Fruit fly (Drosophila melanogaster) whole organism, embryonic: ENCODE measurements around the gene CG10959.

Experiments used
- BEAF-32 ChIP-seq: fragments of 200-800 bp; sonication (Bioruptor generic); optimal IDR thresholded peaks from 3 replicates; lab custom pipeline; 2017; ENCODE audit warnings: missing biosample characterization, missing genetic modification characterization, mild to moderate bottlenecking, moderate library complexity, missing genetic modification reagents
- CG10321 ChIP-seq: fragments of 200-800 bp; sonication (Bioruptor generic); IDR thresholded peaks from 2 replicates; pipeline ENCODE4 v1.3.6; 2022; ENCODE audit warnings: missing biosample characterization, missing genetic modification characterization
- CG10431 ChIP-seq: fragments of 200-800 bp; sonication (Bioruptor generic); optimal IDR thresholded peaks from 3 replicates; lab custom pipeline; 2018; ENCODE audit warnings: missing biosample characterization, mild to moderate bottlenecking, missing genetic modification characterization
- CG10565 ChIP-seq: fragments of 200-800 bp; sonication (Bioruptor generic); optimal IDR thresholded peaks from 3 replicates; lab custom pipeline; 2016; ENCODE audit warnings: missing biosample characterization, mild to moderate bottlenecking, missing genetic modification characterization
- CG10654 ChIP-seq: fragments of 200-800 bp; sonication (Bioruptor generic); optimal IDR thresholded peaks from 2 replicates; lab custom pipeline; 2016; ENCODE audit warnings: missing biosample characterization, missing genetic modification characterization
- CG11504 ChIP-seq: fragments of 200-800 bp; sonication (Bioruptor generic); optimal IDR thresholded peaks from 3 replicates; lab custom pipeline; 2019; ENCODE audit warnings: missing biosample characterization, mild to moderate bottlenecking, missing genetic modification characterization, moderate library complexity
- CG17802 ChIP-seq: fragments of 200-800 bp; sonication (Bioruptor generic); optimal IDR thresholded peaks from 2 replicates; lab custom pipeline; 2018; ENCODE audit warnings: missing biosample characterization, mild to moderate bottlenecking, missing genetic modification characterization, moderate library complexity
- CG17829 ChIP-seq: fragments of 200-800 bp; optimal IDR thresholded peaks from 2 replicates; lab custom pipeline; 2019; ENCODE audit warnings: missing biosample characterization, mild to moderate bottlenecking, missing genetic modification characterization, moderate library complexity
- CG18599 ChIP-seq: fragments of 200-800 bp; sonication (Bioruptor generic); optimal IDR thresholded peaks from 3 replicates; lab custom pipeline; 2017; ENCODE audit warnings: missing biosample characterization, missing genetic modification characterization, mild to moderate bottlenecking, moderate library complexity, missing genetic modification reagents
- CG2120 ChIP-seq: fragments of 200-800 bp; sonication (Bioruptor generic); optimal IDR thresholded peaks from 3 replicates; lab custom pipeline; 2016; ENCODE audit warnings: missing biosample characterization, missing genetic modification characterization
- CG30020 ChIP-seq: fragments of 200-800 bp; optimal IDR thresholded peaks from 2 replicates; lab custom pipeline; 2019; ENCODE audit warnings: missing biosample characterization, mild to moderate bottlenecking, missing genetic modification characterization, moderate library complexity
- CG31388 ChIP-seq: fragments of 200-800 bp; sonication (Bioruptor generic); optimal IDR thresholded peaks from 2 replicates; lab custom pipeline; 2016; ENCODE audit warnings: missing biosample characterization, missing genetic modification characterization
- CG32532 ChIP-seq: fragments of 200-800 bp; sonication (Bioruptor generic); IDR thresholded peaks from 2 replicates; pipeline ENCODE4 v1.3.6; 2022; ENCODE audit warnings: missing biosample characterization, missing genetic modification characterization
- CG34422 ChIP-seq: fragments of 200-800 bp; sonication (Bioruptor generic); IDR thresholded peaks from 3 replicates; pipeline ENCODE4 v1.3.6; 2022; ENCODE audit warnings: missing biosample characterization, missing genetic modification characterization
- CG43689 ChIP-seq: fragments of 200-800 bp; sonication (Bioruptor generic); IDR thresholded peaks from 2 replicates; pipeline ENCODE4 v1.3.6; 2022; ENCODE audit warnings: missing biosample characterization, missing genetic modification characterization
- CG6272 ChIP-seq: fragments of 200-800 bp; sonication (Bioruptor generic); IDR thresholded peaks from 2 replicates; pipeline ENCODE4 v1.3.6; 2022; ENCODE audit warnings: missing biosample characterization, missing genetic modification characterization
- CG6765 ChIP-seq: fragments of 200-800 bp; sonication (Bioruptor generic); optimal IDR thresholded peaks from 3 replicates; lab custom pipeline; 2017; ENCODE audit warnings: missing biosample characterization, mild to moderate bottlenecking, missing genetic modification characterization
- CG7745 ChIP-seq: fragments of 200-800 bp; sonication (Bioruptor generic); optimal IDR thresholded peaks from 2 replicates; lab custom pipeline; 2018; ENCODE audit warnings: missing biosample characterization, mild to moderate bottlenecking, missing genetic modification characterization, moderate library complexity
- CG8944 ChIP-seq: fragments of 200-800 bp; sonication (Bioruptor generic); optimal IDR thresholded peaks from 3 replicates; lab custom pipeline; 2016; ENCODE audit warnings: missing biosample characterization, missing genetic modification characterization
- CkIIα-i1 ChIP-seq: fragments of 200-800 bp; sonication (Bioruptor generic); IDR thresholded peaks from 2 replicates; pipeline ENCODE4 v1.3.6; 2022; ENCODE audit warnings: missing biosample characterization, missing genetic modification characterization
- Deaf1 ChIP-seq: fragments of 200-800 bp; optimal IDR thresholded peaks from 3 replicates; lab custom pipeline; 2019; ENCODE audit warnings: missing biosample characterization, mild to moderate bottlenecking, missing genetic modification characterization, moderate library complexity
- Doc2 ChIP-seq: fragments of 200-800 bp; sonication (Bioruptor generic); IDR thresholded peaks from 2 replicates; pipeline ENCODE4 v1.3.6; 2022; ENCODE audit warnings: missing biosample characterization, missing genetic modification characterization
- HLH54F ChIP-seq: fragments of 200-800 bp; sonication (Bioruptor generic); optimal IDR thresholded peaks from 3 replicates; lab custom pipeline; 2016; ENCODE audit warnings: missing biosample characterization, missing genetic modification characterization
- HLHmδ ChIP-seq: fragments of 200-800 bp; sonication (Bioruptor generic); optimal IDR thresholded peaks from 2 replicates; lab custom pipeline; 2018; ENCODE audit warnings: missing biosample characterization, mild to moderate bottlenecking, missing genetic modification characterization, moderate library complexity
- Lpt ChIP-seq: fragments of >200 bp; optimal IDR thresholded peaks from 2 replicates; lab custom pipeline; 2018; ENCODE audit warnings: missing biosample characterization, missing genetic modification characterization
- Mad ChIP-seq: fragments of 200-800 bp; sonication (Bioruptor generic); optimal IDR thresholded peaks from 2 replicates; lab custom pipeline; 2016; ENCODE audit warnings: missing biosample characterization, missing genetic modification characterization
- Med ChIP-seq: fragments of 200-800 bp; sonication (Bioruptor generic); peaks from one replicate; lab custom pipeline; 2016; ENCODE audit warnings: missing biosample characterization, missing genetic modification characterization, mild to moderate bottlenecking, inconsistent platforms, moderate library complexity
- NC2α ChIP-seq: fragments of 200-800 bp; sonication (Bioruptor generic); optimal IDR thresholded peaks from 2 replicates; lab custom pipeline; 2016; ENCODE audit warnings: missing biosample characterization, missing genetic modification characterization
- Stat92E ChIP-seq, 3 experiments: fragments of >200 bp in 2 of 3; fragments of 200-800 bp in 1 of 3; sonication (Bioruptor generic) in 1 of 3; optimal IDR thresholded peaks; 2 replicates each; lab custom pipeline; 2017 to 2019; ENCODE audit warnings: missing biosample characterization in 3 of 3, missing genetic modification characterization in 3 of 3, mild to moderate bottlenecking in 1 of 3, moderate library complexity in 1 of 3
- Xbp1 ChIP-seq: fragments of 200-800 bp; sonication (Bioruptor generic); optimal IDR thresholded peaks from 3 replicates; lab custom pipeline; 2016; ENCODE audit warnings: missing biosample characterization, mild to moderate bottlenecking, missing genetic modification characterization
- ab ChIP-seq: fragments of 200-800 bp; sonication (Bioruptor generic); optimal IDR thresholded peaks from 2 replicates; lab custom pipeline; 2016; ENCODE audit warnings: missing biosample characterization, missing genetic modification characterization
- ap ChIP-seq: fragments of 200-800 bp; sonication (Bioruptor generic); IDR thresholded peaks from 2 replicates; pipeline ENCODE4 v1.3.6; 2022; ENCODE audit warnings: missing biosample characterization, missing genetic modification characterization
- bowl ChIP-seq: fragments of 200-800 bp; sonication (Bioruptor generic); IDR thresholded peaks from 2 replicates; pipeline ENCODE4 v1.3.6; 2022; ENCODE audit warnings: missing biosample characterization, missing genetic modification characterization
- cato ChIP-seq: fragments of 200-800 bp; sonication (Bioruptor generic); optimal IDR thresholded peaks from 2 replicates; lab custom pipeline; 2016; ENCODE audit warnings: missing biosample characterization, missing genetic modification characterization, borderline replicate concordance
- dimm ChIP-seq: fragments of 200-800 bp; sonication (Bioruptor generic); IDR thresholded peaks from 2 replicates; pipeline ENCODE4 v1.3.6; 2022; ENCODE audit warnings: missing biosample characterization, missing genetic modification characterization
- fd96Cb ChIP-seq: fragments of 200-800 bp; sonication (Bioruptor generic); optimal IDR thresholded peaks from 2 replicates; lab custom pipeline; 2018; ENCODE audit warnings: missing biosample characterization, mild to moderate bottlenecking, missing genetic modification characterization, moderate library complexity
- inv ChIP-seq: fragments of 200-800 bp; sonication (Bioruptor generic); IDR thresholded peaks from 2 replicates; pipeline ENCODE4 v1.3.6; 2022; ENCODE audit warnings: missing biosample characterization, missing genetic modification characterization; ENCODE audit not compliant: partially characterized antibody
- klu ChIP-seq: fragments of 200-800 bp; sonication (Bioruptor generic); IDR thresholded peaks from 2 replicates; pipeline ENCODE4 v1.3.6; 2022; ENCODE audit warnings: missing biosample characterization, missing genetic modification characterization
- lilli ChIP-seq: fragments of 200-800 bp; sonication (Bioruptor generic); optimal IDR thresholded peaks from 3 replicates; lab custom pipeline; 2016; ENCODE audit warnings: missing biosample characterization, missing genetic modification characterization
- lov ChIP-seq, 2 experiments: fragments of 200-800 bp in 1 of 2; fragments of >200 bp in 1 of 2; sonication (Bioruptor generic) in 1 of 2; IDR thresholded peaks in 1 of 2; optimal IDR thresholded peaks in 1 of 2; 2 replicates in 1 of 2; 3 replicates in 1 of 2; pipeline versions ENCODE4 v1.3.6 to Lab custom; 2017 to 2022; ENCODE audit warnings: missing biosample characterization in 1 of 2, missing genetic modification characterization in 1 of 2
- maf-S ChIP-seq: fragments of 200-800 bp; sonication (Bioruptor generic); optimal IDR thresholded peaks from 2 replicates; lab custom pipeline; 2016; ENCODE audit warnings: missing biosample characterization, missing genetic modification characterization
- pnt ChIP-seq: fragments of 200-800 bp; sonication (Bioruptor generic); optimal IDR thresholded peaks from 3 replicates; lab custom pipeline; 2016; ENCODE audit warnings: missing biosample characterization, missing genetic modification characterization
- ro ChIP-seq: fragments of 200-800 bp; sonication (Bioruptor generic); IDR thresholded peaks from 2 replicates; pipeline ENCODE4 v1.3.6; 2022; ENCODE audit warnings: missing biosample characterization, missing genetic modification characterization
- row ChIP-seq: fragments of 200-800 bp; sonication (Bioruptor generic); IDR thresholded peaks from 3 replicates; pipeline ENCODE4 v1.3.6; 2022; ENCODE audit warnings: missing biosample characterization, missing genetic modification characterization
- sima ChIP-seq: fragments of 200-800 bp; sonication (Bioruptor generic); optimal IDR thresholded peaks from 2 replicates; lab custom pipeline; 2016; ENCODE audit warnings: missing biosample characterization, missing genetic modification characterization
- tin ChIP-seq: fragments of 200-800 bp; sonication (Bioruptor generic); optimal IDR thresholded peaks from 3 replicates; lab custom pipeline; 2016; ENCODE audit warnings: missing biosample characterization, missing genetic modification characterization
- wor ChIP-seq: fragments of 200-800 bp; sonication (Bioruptor generic); IDR thresholded peaks from 2 replicates; pipeline ENCODE4 v1.3.6; 2022; ENCODE audit warnings: missing biosample characterization, missing genetic modification characterization
- zen ChIP-seq: fragments of 200-800 bp; sonication (Bioruptor generic); optimal IDR thresholded peaks from 3 replicates; lab custom pipeline; 2018; ENCODE audit warnings: missing biosample characterization, mild to moderate bottlenecking, missing genetic modification characterization, moderate library complexity

The CG10959 gene

DNA sequence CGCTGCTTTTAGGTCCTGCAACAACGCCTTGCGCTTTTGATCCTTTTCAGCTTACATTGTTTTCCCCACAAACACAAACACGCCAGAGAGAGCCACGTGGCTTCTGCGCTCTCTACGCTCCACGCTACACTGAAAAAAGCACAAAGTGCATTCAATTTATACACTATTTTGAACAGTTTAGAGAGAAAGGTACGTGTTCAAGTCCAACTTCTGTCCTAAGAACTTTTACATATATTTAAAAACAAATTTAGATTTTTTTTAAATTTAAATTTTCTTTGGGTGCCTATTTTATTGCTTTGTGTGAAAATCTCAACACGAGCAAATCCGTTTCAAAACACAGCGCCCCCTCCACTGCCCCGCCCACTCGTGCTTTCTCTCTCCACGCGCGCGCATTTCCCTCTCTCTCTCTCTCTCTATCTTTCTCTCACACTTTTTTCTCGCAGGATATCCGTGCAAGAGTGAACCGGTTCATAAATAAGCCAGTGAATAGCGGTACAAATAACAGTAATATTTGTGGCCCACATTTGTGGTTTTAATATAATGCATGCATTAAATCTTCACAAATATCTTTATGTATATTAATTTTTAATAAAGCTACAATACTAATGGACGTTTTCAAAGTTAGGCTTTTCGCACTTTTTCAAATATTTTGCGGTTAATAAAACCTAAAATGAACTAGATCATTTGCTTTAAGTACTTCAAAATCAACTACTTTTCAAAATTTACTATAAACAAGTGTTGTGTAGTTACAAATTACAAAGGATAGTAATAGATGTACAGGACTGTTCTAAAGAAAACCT lies 48.4 kb upstream of the CG10959 start (continued):
- TF ChIP-seq tin (GFP tag; lab: Kevin White, UChicago), result peak; percentile 77
- 0 out of 2 replicates have a peak, but pooled peaks have one; percentile 41 for TF ChIP-seq ro (GFP tag; lab: Robert Waterston, UW)
- TF ChIP-seq cato (GFP tag; lab: Kevin White, UChicago), result no peak
- TF ChIP-seq Doc2, result no peak
- TF ChIP-seq Xbp1 (GFP tag; lab: Kevin White, UChicago), result peak; percentile 87
- TF ChIP-seq CG2120, result peak; percentile 84
- no peak for TF ChIP-seq CG7745
- TF ChIP-seq CG30020 (tag; lab: Kevin White, UChicago), result no peak
- TF ChIP-seq CG18599 (GFP tag; lab: Kevin White, UChicago), result peak; percentile 95
- peak; percentile 82 for TF ChIP-seq ap (GFP tag; lab: Robert Waterston, UW)
- peak; percentile 82 for TF ChIP-seq fd96Cb (tag; lab: Kevin White, UChicago)
- TF ChIP-seq CG8944 (GFP tag; lab: Kevin White, UChicago), result peak; percentile 34
- peak; percentile 79; the same call in 1 of the 2 replicates for TF ChIP-seq bowl (GFP tag; lab: Robert Waterston, UW)
- no peak for TF ChIP-seq inv (GFP tag; lab: Robert Waterston, UW)
- peak; percentile 66 for TF ChIP-seq CG17829
- peak; percentile 11 for TF ChIP-seq NC2α (GFP tag; lab: Kevin White, UChicago)
- peak; percentile 17 for TF ChIP-seq Mad (GFP tag; lab: Kevin White, UChicago)
- TF ChIP-seq maf-S, result peak; percentile 6
- peak; percentile 84 for TF ChIP-seq CG34422 (GFP tag; lab: Robert Waterston, UW)
- no peak for TF ChIP-seq HLHmδ (GFP tag; lab: Kevin White, UChicago)
- peak; percentile 65 for TF ChIP-seq CG10654 (GFP tag; lab: Kevin White, UChicago)
- TF ChIP-seq CG6765 (GFP tag; lab: Kevin White, UChicago), result peak; percentile 70
- no peak for TF ChIP-seq sima (GFP tag; lab: Kevin White, UChicago)
- peak; percentile 49 for TF ChIP-seq zen (tag; lab: Kevin White, UChicago)
- no peak for TF ChIP-seq BEAF-32 (GFP tag; lab: Kevin White, UChicago)
- TF ChIP-seq CG31388, result peak; percentile 59
- peak; percentile 76 for TF ChIP-seq wor (GFP tag; lab: Robert Waterston, UW)
- TF ChIP-seq pnt, result peak; percentile 51
- peak; percentile 89 for TF ChIP-seq Med (GFP tag; lab: Kevin White, UChicago)
- TF ChIP-seq CG43689, result peak; percentile 63
- no peak for TF ChIP-seq ab (GFP tag; lab: Kevin White, UChicago)
- peak; percentile 47 for TF ChIP-seq CG17802 (tag; lab: Kevin White, UChicago)
- TF ChIP-seq row (GFP tag; lab: Robert Waterston, UW), result peak; percentile 92
- TF ChIP-seq CG32532 (GFP tag; lab: Robert Waterston, UW), result peak; percentile 87
- TF ChIP-seq CG11504, result peak; percentile 80
- peak; percentile 34 for TF ChIP-seq CG10565 (GFP tag; lab: Kevin White, UChicago)
- 0 out of 2 replicates have a peak, but pooled peaks have one; percentile 48 for TF ChIP-seq dimm (GFP tag; lab: Robert Waterston, UW)
- peak; percentile 40; the same call in 1 of the 2 replicates for TF ChIP-seq CkIIα-i1 (GFP tag; lab: Robert Waterston, UW)
- peak; percentile 79 for TF ChIP-seq lilli
- no peak for TF ChIP-seq lov (optimal IDR thresholded peaks at IDR 0.05; lab: Kevin White, UChicago)
- peak; percentile 87; the same call in 1 of the 3 replicates for TF ChIP-seq lov (GFP tag; IDR thresholded peaks at IDR 0.05; lab: Robert Waterston, UW)
- TF ChIP-seq CG10431 (GFP tag; lab: Kevin White, UChicago), result peak; percentile 59
- TF ChIP-seq Stat92E (GFP tag; optimal IDR thresholded peaks at IDR 0.05; lab: Kevin White, UChicago), result no peak
- peak; percentile 85 for TF ChIP-seq CG6272 (GFP tag; lab: Robert Waterston, UW)
- peak; percentile 57 for TF ChIP-seq Deaf1 (tag; lab: Kevin White, UChicago)
- peak; percentile 49 for TF ChIP-seq HLH54F (GFP tag; lab: Kevin White, UChicago)
- no peak for TF ChIP-seq CG10321 (GFP tag; lab: Robert Waterston, UW)
- no peak for TF ChIP-seq Lpt (GFP tag; lab: Kevin White, UChicago)
- TF ChIP-seq klu (GFP tag; lab: Robert Waterston, UW), result peak; percentile 58; the same call in 1 of the 2 replicates
